Fruit fly (Drosophila melanogaster): Measurements from ENCODE around the gene PolE1.

PolE1 gene

dm6 chr3R:23325710-23326109 is 22.2 kb upstream of the PolE1 start:
- TF ChIP-seq sens (GFP tag) (peak; percentile 6), CG2199 (GFP tag; IDR thresholded peaks at IDR 0.05) (0 out of 3 replicates have a peak, but pooled peaks have one; percentile 49), pan (optimal IDR thresholded peaks at IDR 0.05) (no peak), pan (GFP tag; optimal IDR thresholded peaks at IDR 0.05 in 1 of 2, IDR thresholded peaks at IDR 0.05 in 1 of 2) (no peak), Doc2 (GFP tag; IDR thresholded peaks at IDR 0.05) (no peak), ac (GFP tag; optimal IDR thresholded peaks at IDR 0.05) (no peak), CG16779 (GFP tag; IDR thresholded peaks at IDR 0.05) (no peak), tll (GFP tag; optimal IDR thresholded peaks at IDR 0.05) (no peak), ase (GFP tag; IDR thresholded peaks at IDR 0.05) (no peak), CG2116 (GFP tag; optimal IDR thresholded peaks at IDR 0.05) (no peak), CG34422 (GFP tag; IDR thresholded peaks at IDR 0.05) (no peak), vnd (GFP tag; IDR thresholded peaks at IDR 0.05; ENCODE audit: partially characterized antibody) (no peak), nmo (GFP tag; optimal IDR thresholded peaks at IDR 0.05) (no peak), yki (optimal IDR thresholded peaks at IDR 0.05) (no peak), CG13296 (GFP tag; optimal IDR thresholded peaks at IDR 0.05) (no peak), tin (GFP tag; optimal IDR thresholded peaks at IDR 0.05) (no peak), CG7987 (GFP tag; optimal IDR thresholded peaks at IDR 0.05) (no peak), grn (GFP tag; optimal IDR thresholded peaks at IDR 0.05) (peak; percentile 8), crol (GFP tag; IDR thresholded peaks at IDR 0.05) (peak; percentile 72), danr (GFP tag; IDR thresholded peaks at IDR 0.05) (no peak), CG1647 (GFP tag; optimal IDR thresholded peaks at IDR 0.05) (no peak), caup (GFP tag; optimal IDR thresholded peaks at IDR 0.05; ENCODE audit: severe bottlenecking) (no peak), kay (GFP tag; optimal IDR thresholded peaks at IDR 0.05) (no peak), CG2875 (GFP tag; optimal IDR thresholded peaks at IDR 0.05) (no peak), croc (GFP tag; conservative IDR thresholded peaks at IDR 0.05) (no peak), Nf-YA (GFP tag; IDR thresholded peaks at IDR 0.05) (no peak), Hr51 (GFP tag; optimal IDR thresholded peaks at IDR 0.05) (no peak), Med (GFP tag) (peak; percentile 23), jumu (GFP tag; optimal IDR thresholded peaks at IDR 0.05) (no peak), Hmx (GFP tag; optimal IDR thresholded peaks at IDR 0.05) (no peak), toy (GFP tag; IDR thresholded peaks at IDR 0.05) (no peak), Max (GFP tag; optimal IDR thresholded peaks at IDR 0.05) (no peak), H2.0 (GFP tag; IDR thresholded peaks at IDR 0.05) (no peak), Lhr (GFP tag; optimal IDR thresholded peaks at IDR 0.05) (no peak), CG12219 (GFP tag; optimal IDR thresholded peaks at IDR 0.05) (no peak), HLH3B (GFP tag; IDR thresholded peaks at IDR 0.05) (no peak), oc (tag; optimal IDR thresholded peaks at IDR 0.05) (peak; percentile 45), CG4360 (GFP tag; IDR thresholded peaks at IDR 0.05) (peak; percentile 42; the same call in 1 of the 2 replicates), CG34224 (GFP tag; IDR thresholded peaks at IDR 0.05; ENCODE audit: partially characterized antibody) (no peak), CG14014 (GFP tag; IDR thresholded peaks at IDR 0.05) (no peak), lmd (GFP tag; IDR thresholded peaks at IDR 0.05) (no peak), Trl (optimal IDR thresholded peaks at IDR 0.05) (peak in 1 of 2 experiments; percentile 1), Trl (GFP tag; optimal IDR thresholded peaks at IDR 0.05) (no peak), ci (GFP tag; IDR thresholded peaks at IDR 0.05) (0 out of 3 replicates have a peak, but pooled peaks have one; percentile 39), sisA (GFP tag; IDR thresholded peaks at IDR 0.05) (no peak), en (GFP tag; optimal IDR thresholded peaks at IDR 0.05) (no peak), Sry-β (GFP tag; optimal IDR thresholded peaks at IDR 0.05) (no peak), CG13624 (GFP tag; optimal IDR thresholded peaks at IDR 0.05) (no peak), CG8290 (GFP tag; optimal IDR thresholded peaks at IDR 0.05) (no peak), CG8290 (tag; optimal IDR thresholded peaks at IDR 0.05) (no peak), jigr1 (GFP tag; IDR thresholded peaks at IDR 0.05) (no peak), zf30C (GFP tag; optimal IDR thresholded peaks at IDR 0.05) (no peak), CG17612 (GFP tag; IDR thresholded peaks at IDR 0.05) (no peak)
